Worm (Caenorhabditis elegans) whole organism, young adult: ENCODE data around the gene frpr-2.

Experiments used
- B0035.1 ChIP-seq: sonication (generic microtip); optimal IDR thresholded peaks from 2 replicates; lab custom pipeline; 2016; ENCODE audit warnings: missing genetic modification characterization, mild to moderate bottlenecking, missing compliant biosample characterization, missing genotype, missing genetic modification reagents
- F23B12.7 ChIP-seq: sonication (generic microtip); optimal IDR thresholded peaks from 2 replicates; lab custom pipeline; 2017; ENCODE audit warnings: missing genetic modification characterization, mild to moderate bottlenecking, missing compliant biosample characterization, antibody characterized with exemption, moderate library complexity; ENCODE audit not compliant: insufficient read depth
- F33H1.4 ChIP-seq: fragments of 200-800 bp; sonication (Bioruptor generic); IDR thresholded peaks from 2 replicates; pipeline ENCODE4 v1.3.6; 2022; ENCODE audit warnings: missing genetic modification reagents, missing genetic modification characterization, missing compliant biosample characterization
- F52B5.7 ChIP-seq: sonication (generic microtip); optimal IDR thresholded peaks from 2 replicates; lab custom pipeline; 2016; ENCODE audit warnings: mild to moderate bottlenecking, missing genetic modification characterization, missing compliant biosample characterization
- F55B11.4 ChIP-seq: sonication (generic microtip); optimal IDR thresholded peaks from 2 replicates; lab custom pipeline; 2016; ENCODE audit warnings: missing compliant biosample characterization, missing genetic modification characterization, borderline replicate concordance; ENCODE audit not compliant: insufficient read depth
- K12H6.12 ChIP-seq: fragments of 200-800 bp; sonication (Bioruptor generic); optimal IDR thresholded peaks from 2 replicates; lab custom pipeline; 2018; ENCODE audit warnings: mild to moderate bottlenecking, missing genetic modification characterization, missing compliant biosample characterization
- Y67H2A.10 ChIP-seq: fragments of 200-800 bp; sonication (Bioruptor generic); conservative IDR thresholded peaks from 2 replicates; pipeline ENCODE4 v1.3.6; 2022; ENCODE audit warnings: missing genetic modification reagents, missing genetic modification characterization, missing compliant biosample characterization
- akir-1 ChIP-seq: fragments of 200-800 bp; sonication (Bioruptor generic); optimal IDR thresholded peaks from 2 replicates; lab custom pipeline; 2018; ENCODE audit warnings: mild to moderate bottlenecking, missing genetic modification characterization, moderate library complexity, missing compliant biosample characterization
- athp-1 ChIP-seq: sonication (generic microtip); optimal IDR thresholded peaks from 2 replicates; lab custom pipeline; 2017; ENCODE audit warnings: mild to moderate bottlenecking, missing genetic modification characterization, missing compliant biosample characterization
- attf-5 ChIP-seq: fragments of 200-800 bp; sonication (Bioruptor generic); optimal IDR thresholded peaks from 2 replicates; lab custom pipeline; 2018; ENCODE audit warnings: mild to moderate bottlenecking, missing genetic modification characterization, missing compliant biosample characterization
- ceh-27 ChIP-seq: fragments of 200-800 bp; sonication (Bioruptor generic); optimal IDR thresholded peaks from 2 replicates; lab custom pipeline; 2018; ENCODE audit warnings: mild to moderate bottlenecking, missing genetic modification characterization, moderate library complexity, missing compliant biosample characterization
- chd-7 ChIP-seq: sonication (generic microtip); optimal IDR thresholded peaks from 2 replicates; lab custom pipeline; 2016; ENCODE audit warnings: mild to moderate bottlenecking, missing genetic modification characterization, moderate library complexity, missing compliant biosample characterization
- die-1 ChIP-seq: sonication (generic microtip); optimal IDR thresholded peaks from 2 replicates; lab custom pipeline; 2016; ENCODE audit warnings: missing genotype, mild to moderate bottlenecking, missing genetic modification characterization, missing compliant biosample characterization
- dpff-1 ChIP-seq: sonication (generic microtip); optimal IDR thresholded peaks from 2 replicates; lab custom pipeline; 2017; ENCODE audit warnings: mild to moderate bottlenecking, missing genetic modification characterization, missing compliant biosample characterization
- dpl-1 ChIP-seq: fragments of 150-350 bp; optimal IDR thresholded peaks from 2 replicates; lab custom pipeline; 2014; ENCODE audit warnings: missing biosample characterization, missing genetic modification reagents, missing genetic modification characterization
- ekl-4 ChIP-seq: fragments of 200-800 bp; sonication (Bioruptor generic); IDR thresholded peaks from 2 replicates; pipeline ENCODE4 v1.3.6; 2022; ENCODE audit warnings: missing genetic modification reagents, missing genetic modification characterization, missing compliant biosample characterization
- fkh-3 ChIP-seq: sonication (generic microtip); optimal IDR thresholded peaks from 2 replicates; lab custom pipeline; 2016; ENCODE audit warnings: mild to moderate bottlenecking, missing genetic modification characterization, missing compliant biosample characterization
- hmg-20 ChIP-seq: fragments of 200-800 bp; sonication (Bioruptor generic); IDR thresholded peaks from 2 replicates; pipeline ENCODE4 v1.3.6; 2022; ENCODE audit warnings: missing genetic modification reagents, missing genetic modification characterization, missing compliant biosample characterization
- let-607 ChIP-seq, 2 experiments: fragments of 200-800 bp in 1 of 2; sonication (Bioruptor generic) in 1 of 2; sonication (generic microtip) in 1 of 2; optimal IDR thresholded peaks; 2 replicates each; lab custom pipeline; 2016 to 2018; ENCODE audit warnings: mild to moderate bottlenecking in 2 of 2, missing compliant biosample characterization in 2 of 2, missing genetic modification characterization in 2 of 2, moderate library complexity in 2 of 2, missing genotype in 1 of 2
- lin-26 ChIP-seq: fragments of 200-800 bp; sonication (Bioruptor generic); IDR thresholded peaks from 2 replicates; pipeline ENCODE4 v1.3.6; 2022; ENCODE audit warnings: missing genetic modification reagents, missing genetic modification characterization, missing compliant biosample characterization
- lin-54 ChIP-seq: fragments of 200-800 bp; sonication (Bioruptor generic); optimal IDR thresholded peaks from 2 replicates; lab custom pipeline; 2018; ENCODE audit warnings: mild to moderate bottlenecking, missing genetic modification characterization, missing compliant biosample characterization
- lir-1 ChIP-seq: fragments of 200-800 bp; sonication (Bioruptor generic); conservative IDR thresholded peaks from 2 replicates; pipeline ENCODE4 v1.3.6; 2022; ENCODE audit warnings: missing genetic modification reagents, missing genetic modification characterization, missing compliant biosample characterization
- lsy-27 ChIP-seq: sonication (generic microtip); optimal IDR thresholded peaks from 2 replicates; lab custom pipeline; 2017; ENCODE audit warnings: missing genetic modification characterization, mild to moderate bottlenecking, missing compliant biosample characterization, antibody characterized with exemption, missing genotype, borderline replicate concordance; ENCODE audit not compliant: insufficient read depth
- mcd-1 ChIP-seq: fragments of 200-800 bp; sonication (Bioruptor generic); IDR thresholded peaks from 2 replicates; pipeline ENCODE4 v1.3.6; 2022; ENCODE audit warnings: missing genetic modification reagents, missing genetic modification characterization, missing compliant biosample characterization
- mes-4 ChIP-seq: sonication (generic microtip); optimal IDR thresholded peaks from 2 replicates; lab custom pipeline; 2016; ENCODE audit warnings: missing genotype, missing genetic modification characterization, missing compliant biosample characterization
- nhr-80 ChIP-seq: sonication (generic microtip); optimal IDR thresholded peaks from 2 replicates; lab custom pipeline; 2016; ENCODE audit warnings: missing genetic modification characterization, missing compliant biosample characterization
- repo-1 ChIP-seq: sonication (generic microtip); optimal IDR thresholded peaks from 2 replicates; lab custom pipeline; 2017; ENCODE audit warnings: mild to moderate bottlenecking, missing genetic modification characterization, missing compliant biosample characterization
- rpc-1 ChIP-seq, 2 experiments: fragments of 150-350 bp in 1 of 2; sonication (generic microtip) in 1 of 2; optimal IDR thresholded peaks; 2 replicates each; lab custom pipeline; 2014 to 2018; ENCODE audit warnings: missing biosample characterization in 1 of 2, missing genetic modification characterization in 1 of 2, missing genetic modification reagents in 1 of 2, missing genotype in 1 of 2
- snpc-1.3 ChIP-seq: sonication (generic microtip); optimal IDR thresholded peaks from 2 replicates; lab custom pipeline; 2017; ENCODE audit warnings: missing genetic modification characterization, mild to moderate bottlenecking, missing compliant biosample characterization, antibody characterized with exemption, moderate library complexity, missing genotype, missing genetic modification reagents; ENCODE audit not compliant: insufficient read depth
- snpc-4 ChIP-seq, 5 experiments: fragments of 150-350 bp in 1 of 5; sonication (generic microtip) in 4 of 5; optimal IDR thresholded peaks; 2 replicates each; lab custom pipeline; 2014 to 2018; ENCODE audit warnings: missing genetic modification characterization in 5 of 5, missing biosample characterization in 3 of 5, antibody characterized with exemption in 2 of 5, mild to moderate bottlenecking in 2 of 5, missing compliant biosample characterization in 2 of 5, missing genotype in 2 of 5, moderate library complexity in 2 of 5, missing genetic modification reagents in 1 of 5
- tbp1 ChIP-seq: fragments of 200-800 bp; sonication (Bioruptor generic); optimal IDR thresholded peaks from 2 replicates; lab custom pipeline; 2018; ENCODE audit warnings: mild to moderate bottlenecking, missing genetic modification characterization, missing compliant biosample characterization
- unc-130 ChIP-seq: sonication (generic microtip); optimal IDR thresholded peaks from 2 replicates; lab custom pipeline; 2016; ENCODE audit warnings: missing genetic modification reagents, missing genetic modification characterization, missing compliant biosample characterization
- ztf-3 ChIP-seq: fragments of 200-800 bp; sonication (Bioruptor generic); optimal IDR thresholded peaks from 2 replicates; lab custom pipeline; 2018; ENCODE audit warnings: mild to moderate bottlenecking, missing genetic modification characterization, missing compliant biosample characterization

Gene frpr-2

ce11 chrX:12965163-12965562 is at the start of gene frpr-2:
frpr-2 (plus strand) TSS chrX:12965463.
- TF ChIP-seq tbp1 (GFP tag; lab: Kevin White, UChicago), result no peak
- no peak for TF ChIP-seq chd-7
- TF ChIP-seq unc-130 (GFP tag; lab: Kevin White, UChicago), result no peak
- TF ChIP-seq lir-1 (GFP tag; lab: Robert Waterston, UW), result no peak
- TF ChIP-seq snpc-4 (GFP tag; optimal IDR thresholded peaks at IDR 0.05; lab: Kevin White, UChicago), result no peak
- no peak for TF ChIP-seq snpc-4 (tag; optimal IDR thresholded peaks at IDR 0.05; lab: Kevin White, UChicago)
- no peak for TF ChIP-seq ztf-3 (GFP tag; lab: Kevin White, UChicago)
- no peak for TF ChIP-seq attf-5
- TF ChIP-seq F23B12.7 (tag; lab: Kevin White, UChicago), result no peak
- no peak for TF ChIP-seq lin-54 (GFP tag; lab: Kevin White, UChicago)
- no peak for TF ChIP-seq mcd-1 (GFP tag; lab: Robert Waterston, UW)
- TF ChIP-seq K12H6.12 (tag; lab: Kevin White, UChicago), result no peak
- no peak for TF ChIP-seq ceh-27 (GFP tag; lab: Kevin White, UChicago)
- no peak for TF ChIP-seq lsy-27 (tag; lab: Kevin White, UChicago)
- TF ChIP-seq snpc-1.3 (tag; lab: Kevin White, UChicago), result no peak
- TF ChIP-seq rpc-1 (optimal IDR thresholded peaks at IDR 0.05; lab: Kevin White, UChicago), result no peak
- TF ChIP-seq rpc-1 (tag; optimal IDR thresholded peaks at IDR 0.05; lab: Kevin White, UChicago), result no peak
- TF ChIP-seq hmg-20, result no peak
- no peak for TF ChIP-seq akir-1 (GFP tag; lab: Kevin White, UChicago)
- TF ChIP-seq, all 124 proteins: peak for 0

ce11 chrX:12915693-12916092 is 49.6 kb upstream of the frpr-2 start:
- no peak for TF ChIP-seq repo-1 (tag; lab: Kevin White, UChicago)
- no peak for TF ChIP-seq nhr-80 (tag; lab: Kevin White, UChicago)
- no peak for TF ChIP-seq F52B5.7 (tag; lab: Kevin White, UChicago)
- TF ChIP-seq die-1 (tag; lab: Kevin White, UChicago), result no peak
- no peak for TF ChIP-seq snpc-1.3 (tag; lab: Kevin White, UChicago)
- TF ChIP-seq K12H6.12 (tag; lab: Kevin White, UChicago), result no peak

ce11 chrX:12916418-12916817 is 48.8 kb upstream of the frpr-2 start:
- TF ChIP-seq B0035.1 (no peak), Y67H2A.10 (GFP tag; lab: Robert Waterston, UW) (no peak), athp-1 (tag; lab: Kevin White, UChicago) (no peak), mes-4 (no peak), let-607 (tag; optimal IDR thresholded peaks at IDR 0.05; lab: Kevin White, UChicago) (no peak), F33H1.4 (GFP tag; lab: Robert Waterston, UW) (no peak), dpl-1 (GFP tag; lab: Kevin White, UChicago) (no peak), lsy-27 (tag; lab: Kevin White, UChicago) (no peak), unc-130 (GFP tag; lab: Kevin White, UChicago) (no peak), dpff-1 (tag; lab: Kevin White, UChicago) (no peak), F55B11.4 (tag; lab: Kevin White, UChicago) (no peak), ekl-4 (GFP tag; lab: Robert Waterston, UW) (no peak)
- TF ChIP-seq, all 124 proteins: peak for 0

DNA sequence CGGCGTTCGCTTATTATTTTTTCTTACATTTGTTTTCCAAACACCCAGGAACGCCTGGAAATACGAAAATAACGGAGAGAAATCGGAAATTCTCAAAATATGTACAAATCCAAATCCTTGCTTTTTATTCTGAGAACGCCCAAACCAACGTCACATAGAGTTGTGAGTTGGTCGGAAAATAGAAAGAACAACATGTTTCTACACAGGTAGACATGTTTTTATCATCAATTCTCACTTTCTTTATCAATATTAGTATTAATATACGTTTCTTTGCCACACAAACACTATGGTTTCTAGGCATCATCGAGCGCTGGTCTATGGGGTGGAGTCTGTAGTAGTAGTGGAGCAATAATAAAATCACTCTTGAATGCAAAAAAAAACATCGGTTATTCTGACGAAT is 46.8 kb upstream of the frpr-2 start:
- TF ChIP-seq lin-26 (GFP tag; lab: Robert Waterston, UW) (no peak), Y67H2A.10 (GFP tag; lab: Robert Waterston, UW) (no peak), fkh-3 (tag; lab: Kevin White, UChicago) (no peak)
- TF ChIP-seq, all 124 proteins: peak for 0
